Worm (Caenorhabditis elegans) whole organism, L4/young adult: ENCODE data around the gene Y48G9A.6.

ENCODE experiments used
- W03F9.2 ChIP-seq: fragments of 150-350 bp; optimal IDR thresholded peaks from 2 replicates; lab custom pipeline; 2014; ENCODE audit warnings: missing biosample characterization, missing genetic modification characterization
- dao-5 ChIP-seq: sonication (generic microtip); optimal IDR thresholded peaks from 2 replicates; lab custom pipeline; 2016; ENCODE audit warnings: missing genotype, missing genetic modification characterization, moderate library complexity, missing compliant biosample characterization
- him-1 ChIP-seq: sonication (generic microtip); optimal IDR thresholded peaks from 2 replicates; lab custom pipeline; 2016; ENCODE audit warnings: missing genotype, missing genetic modification reagents, missing genetic modification characterization, missing compliant biosample characterization

ce11 chrIII:2098185-2098584 is 19.5 kb upstream of the Y48G9A.6 start:
- no peak for TF ChIP-seq W03F9.2 (tag; lab: Kevin White, UChicago)
- TF ChIP-seq dao-5 (tag; lab: Kevin White, UChicago), result no peak
- no peak for TF ChIP-seq him-1 (tag; lab: Kevin White, UChicago)
